Fruit fly (Drosophila melanogaster): ENCODE data around the gene Tmhs.
A peak's percentile ranks its signal among the peaks of the same experiment; 100 is the strongest.

Tmhs gene

DNA sequence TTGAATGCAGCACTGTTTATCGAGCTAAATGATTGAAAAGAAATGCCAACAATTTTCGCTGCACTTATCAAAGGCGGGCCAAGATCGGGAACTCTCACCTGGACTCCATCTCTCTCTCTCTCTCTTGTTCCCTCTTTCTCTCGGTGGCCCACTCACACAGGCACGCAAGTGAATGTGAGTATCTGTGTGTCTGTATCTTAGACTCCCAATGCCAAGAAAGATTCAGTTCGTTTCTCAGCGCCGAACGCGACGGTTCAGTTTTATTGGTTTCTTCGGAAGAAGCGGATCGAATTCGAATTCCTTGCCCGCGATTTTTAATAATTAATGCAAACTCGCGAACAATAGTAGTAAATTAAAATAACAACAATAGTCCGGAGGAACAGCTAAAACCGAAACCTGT is at the start of gene Tmhs:
Gene Tmhs, plus strand, starts transcription at position 222 of the 400 bp plus-strand sequence.
- TF ChIP-seq Ets98B (GFP tag; IDR thresholded peaks at IDR 0.05) (peak; percentile 19; the same call in 1 of the 2 replicates), Snoo (tag; optimal IDR thresholded peaks at IDR 0.05) (no peak), CG12605 (GFP tag; IDR thresholded peaks at IDR 0.05) (no peak)

DNA sequence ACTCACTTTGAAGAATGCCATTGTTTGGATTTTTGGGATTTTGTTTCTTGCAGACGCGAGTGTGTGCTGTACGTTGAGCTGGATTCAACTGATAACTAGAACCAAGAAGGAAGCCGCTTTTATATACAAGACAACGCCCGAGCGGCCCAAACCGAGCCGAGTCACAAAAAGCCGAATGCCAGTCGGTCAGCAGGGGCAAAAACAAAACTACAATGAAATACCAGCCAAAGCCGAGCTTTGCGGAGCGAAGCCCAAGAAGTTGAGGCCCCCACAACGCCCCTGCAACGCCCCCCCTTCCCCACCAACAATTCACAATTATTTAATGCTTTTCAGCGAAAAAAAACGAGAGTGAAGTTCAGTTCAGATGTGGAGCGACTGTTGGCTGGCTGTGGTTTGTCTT is 43.5 kb upstream of the Tmhs start, which contains the start of gene Cpr62Bc:
Gene Cpr62Bc, minus strand, starts transcription at position 101 of the 400 bp plus-strand sequence.
- TF ChIP-seq Snoo (tag; optimal IDR thresholded peaks at IDR 0.05), result no peak
- peak; percentile 12 for TF ChIP-seq gl (tag; optimal IDR thresholded peaks at IDR 0.05)

DNA sequence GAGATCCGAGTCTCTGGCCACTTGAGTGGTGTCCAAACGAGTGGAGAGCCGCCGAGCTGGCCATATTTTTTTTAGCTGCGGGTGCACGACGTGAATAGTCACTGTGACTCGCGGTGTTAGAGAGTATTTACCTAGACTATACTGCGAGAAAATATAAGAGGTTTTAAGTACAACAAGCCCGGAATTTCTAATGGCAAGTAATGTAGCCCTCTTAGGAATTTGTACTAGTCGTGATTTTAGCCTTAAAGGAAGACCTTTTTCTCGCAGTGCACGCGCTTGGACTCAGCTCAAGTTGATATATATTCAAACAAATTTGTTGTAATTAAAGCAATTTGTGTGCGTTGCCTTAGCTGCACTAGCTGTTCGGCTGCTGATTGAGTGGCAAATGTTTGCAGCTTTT is 40.9 kb upstream of the Tmhs start:
- no peak for TF ChIP-seq D1 (tag; optimal IDR thresholded peaks at IDR 0.05)
- TF ChIP-seq CG10348 (GFP tag; IDR thresholded peaks at IDR 0.05), result 0 out of 2 replicates have a peak, but pooled peaks have one; percentile 36
- peak; percentile 32; the same call in 1 of the 2 replicates for TF ChIP-seq CG12605 (GFP tag; IDR thresholded peaks at IDR 0.05)
- TF ChIP-seq CG9948 (tag; optimal IDR thresholded peaks at IDR 0.05), result no peak
- TF ChIP-seq EcR (GFP tag; optimal IDR thresholded peaks at IDR 0.05), result no peak
- peak; percentile 88 for TF ChIP-seq Ets98B (GFP tag; IDR thresholded peaks at IDR 0.05)
- TF ChIP-seq CG32121 (GFP tag; IDR thresholded peaks at IDR 0.05), result peak; percentile 89
- TF ChIP-seq fd96Ca (GFP tag; IDR thresholded peaks at IDR 0.05), result peak; percentile 86
- TF ChIP-seq CG15710 (tag; optimal IDR thresholded peaks at IDR 0.05), result no peak
- TF ChIP-seq Pif1B (GFP tag; optimal IDR thresholded peaks at IDR 0.05), result no peak
- TF ChIP-seq Snoo (tag; optimal IDR thresholded peaks at IDR 0.05), result no peak
- TF ChIP-seq CG8301 (tag; optimal IDR thresholded peaks at IDR 0.05), result peak; percentile 57
- TF ChIP-seq CG8159 (tag; optimal IDR thresholded peaks at IDR 0.05), result no peak
- peak; percentile 86 for TF ChIP-seq CG4496 (GFP tag; IDR thresholded peaks at IDR 0.05)
- no peak for TF ChIP-seq Pif1A (GFP tag; optimal IDR thresholded peaks at IDR 0.05)
- TF ChIP-seq CG13204 (GFP tag; optimal IDR thresholded peaks at IDR 0.05), result no peak
- TF ChIP-seq rn (GFP tag; IDR thresholded peaks at IDR 0.05), result peak; percentile 59; the same call in 1 of the 2 replicates
- no peak for TF ChIP-seq CG17806 (tag; optimal IDR thresholded peaks at IDR 0.05)
- TF ChIP-seq gl (tag; optimal IDR thresholded peaks at IDR 0.05), result no peak
- TF ChIP-seq CG34367 (tag; optimal IDR thresholded peaks at IDR 0.05), result no peak
- TF ChIP-seq CG14655 (GFP tag; optimal IDR thresholded peaks at IDR 0.05), result peak; percentile 47

DNA sequence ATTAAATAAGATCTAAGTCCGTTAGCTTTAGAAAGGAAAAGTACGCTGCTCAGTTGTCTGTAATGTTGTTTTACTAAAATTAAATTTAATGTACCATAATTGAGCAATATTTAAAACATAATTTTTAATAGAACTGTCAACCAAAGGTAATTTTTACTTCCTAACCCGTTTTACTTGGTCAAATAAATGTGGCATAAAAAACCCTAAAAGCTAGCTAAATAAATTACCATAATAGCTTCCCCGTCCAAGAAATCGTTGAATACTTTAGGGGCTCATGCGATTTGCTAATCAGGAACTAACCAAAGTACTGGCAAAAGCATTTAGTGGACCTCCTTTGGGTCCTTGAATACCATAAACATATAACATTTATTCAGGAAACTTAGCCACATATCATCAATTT is 35.0 kb upstream of the Tmhs start:
- no peak for TF ChIP-seq Ets98B (GFP tag; IDR thresholded peaks at IDR 0.05)
- no peak for TF ChIP-seq CG8301 (tag; optimal IDR thresholded peaks at IDR 0.05)
- no peak for TF ChIP-seq CG34367 (tag; optimal IDR thresholded peaks at IDR 0.05)
- no peak for TF ChIP-seq D1 (tag; optimal IDR thresholded peaks at IDR 0.05)
- TF ChIP-seq CG9948 (tag; optimal IDR thresholded peaks at IDR 0.05), result no peak
- no peak for TF ChIP-seq EcR (GFP tag; optimal IDR thresholded peaks at IDR 0.05)
- TF ChIP-seq CG17806 (tag; optimal IDR thresholded peaks at IDR 0.05), result no peak
- no peak for TF ChIP-seq Snoo (tag; optimal IDR thresholded peaks at IDR 0.05)
- no peak for TF ChIP-seq CG13204 (GFP tag; optimal IDR thresholded peaks at IDR 0.05)
- TF ChIP-seq Pif1A (GFP tag; optimal IDR thresholded peaks at IDR 0.05), result no peak
- no peak for TF ChIP-seq CG15710 (tag; optimal IDR thresholded peaks at IDR 0.05)
- TF ChIP-seq CG32121 (GFP tag; IDR thresholded peaks at IDR 0.05), result no peak
- no peak for TF ChIP-seq CG12605 (GFP tag; IDR thresholded peaks at IDR 0.05)
- no peak for TF ChIP-seq Pif1B (GFP tag; optimal IDR thresholded peaks at IDR 0.05)
- TF ChIP-seq CG14655 (GFP tag; optimal IDR thresholded peaks at IDR 0.05), result no peak
- no peak for TF ChIP-seq gl (tag; optimal IDR thresholded peaks at IDR 0.05)
- no peak for TF ChIP-seq CG4496 (GFP tag; IDR thresholded peaks at IDR 0.05)
- no peak for TF ChIP-seq rn (GFP tag; IDR thresholded peaks at IDR 0.05)
- no peak for TF ChIP-seq fd96Ca (GFP tag; IDR thresholded peaks at IDR 0.05)
- no peak for TF ChIP-seq CG8159 (tag; optimal IDR thresholded peaks at IDR 0.05)

DNA sequence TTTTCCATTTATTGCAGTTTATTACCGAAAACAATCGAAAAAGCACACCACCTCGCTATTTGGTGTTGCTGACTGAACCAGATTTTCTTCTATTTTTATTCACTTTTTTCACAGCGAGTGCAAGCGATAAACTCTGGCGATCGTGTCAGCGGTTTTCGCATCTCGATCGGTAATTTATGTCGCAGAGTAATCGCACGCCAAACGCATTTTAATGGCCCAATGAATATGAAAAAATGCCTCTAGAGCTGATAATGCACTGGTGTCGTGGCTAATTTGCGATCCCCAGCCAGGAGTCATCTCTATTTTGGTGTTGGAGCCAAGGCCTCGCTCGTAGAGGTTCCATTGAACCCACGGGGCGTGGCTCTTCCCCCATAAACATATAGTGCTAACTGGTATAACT is 32.2 kb upstream of the Tmhs start:
- TF ChIP-seq Pif1A (GFP tag; optimal IDR thresholded peaks at IDR 0.05), result no peak
- TF ChIP-seq CG17806 (tag; optimal IDR thresholded peaks at IDR 0.05), result no peak
- TF ChIP-seq Pif1B (GFP tag; optimal IDR thresholded peaks at IDR 0.05), result no peak
- TF ChIP-seq CG12605 (GFP tag; IDR thresholded peaks at IDR 0.05), result no peak
- no peak for TF ChIP-seq CG32121 (GFP tag; IDR thresholded peaks at IDR 0.05)
- no peak for TF ChIP-seq CG9948 (tag; optimal IDR thresholded peaks at IDR 0.05)
- no peak for TF ChIP-seq CG34367 (tag; optimal IDR thresholded peaks at IDR 0.05)
- TF ChIP-seq CG15710 (tag; optimal IDR thresholded peaks at IDR 0.05), result no peak
- peak; percentile 25 for TF ChIP-seq EcR (GFP tag; optimal IDR thresholded peaks at IDR 0.05)

DNA sequence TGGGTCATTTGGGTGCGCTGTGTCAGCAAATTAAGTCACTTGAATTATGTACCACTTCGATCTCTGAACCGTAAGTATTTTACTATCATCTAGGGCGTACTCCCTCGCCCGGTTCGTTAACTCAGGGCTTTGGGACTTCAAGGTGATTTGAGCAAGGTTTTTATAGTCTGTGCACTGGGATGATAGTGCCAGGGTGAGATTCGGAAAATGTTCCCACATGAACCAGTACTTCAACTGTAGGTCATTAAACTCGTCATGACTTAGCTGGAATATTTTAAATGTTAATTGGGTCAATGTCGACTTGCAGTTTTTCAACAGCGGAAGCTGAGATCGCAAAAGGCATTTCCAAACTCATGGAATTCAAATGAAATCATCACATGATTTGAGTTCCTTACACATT is 30.0 kb upstream of the Tmhs start, which contains the start of gene CNMa:
Gene CNMa, minus strand, starts transcription at position 101 of the 400 bp plus-strand sequence.
- no peak for TF ChIP-seq Pif1A (GFP tag; optimal IDR thresholded peaks at IDR 0.05)

DNA sequence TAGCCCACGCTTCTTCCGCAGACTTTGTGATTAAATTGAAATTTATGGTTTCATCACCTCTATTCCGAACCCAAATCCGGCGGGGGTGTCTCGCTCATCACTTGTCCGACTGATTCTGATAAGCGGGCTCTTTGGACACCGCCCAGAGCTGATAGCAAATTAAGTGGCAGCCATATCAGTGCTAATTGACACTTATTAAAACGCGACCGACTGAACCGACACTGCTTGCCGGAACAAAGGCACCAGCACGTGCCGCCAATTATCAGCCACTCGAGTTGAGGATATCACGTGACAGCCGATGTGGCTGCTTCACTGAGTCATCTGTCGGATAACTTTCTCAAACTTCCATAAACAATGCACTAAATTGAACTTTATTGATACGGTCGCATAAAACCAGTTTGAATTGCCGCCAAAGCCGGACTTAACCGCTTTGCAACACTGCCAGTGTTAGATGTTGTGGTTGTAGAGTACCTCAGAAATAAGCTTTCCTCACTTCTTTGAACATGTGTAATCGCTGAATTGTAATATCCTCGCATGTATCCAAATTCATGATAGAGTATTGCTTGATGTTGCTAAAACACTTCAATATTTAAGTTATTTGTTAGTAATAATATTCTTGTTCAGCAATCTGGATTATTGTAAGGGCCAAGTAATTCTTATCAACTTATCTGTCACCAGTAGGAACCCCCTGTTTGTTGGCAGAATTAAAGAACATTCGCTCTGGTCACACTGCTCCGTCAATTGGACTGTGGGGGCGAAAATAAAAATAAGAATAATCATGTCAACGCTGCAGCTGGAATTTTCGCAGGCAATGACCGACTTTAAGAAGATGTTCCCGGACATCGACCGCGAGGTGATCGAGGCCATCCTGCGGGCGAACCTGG is 28.7 kb upstream of the Tmhs start, which contains the start of gene CG12024:
Gene CG12024, plus strand, starts transcription at position 699 of the 884 bp plus-strand sequence.
- TF ChIP-seq CG15710 (tag; optimal IDR thresholded peaks at IDR 0.05), result peak; percentile 61
- TF ChIP-seq Pif1A (GFP tag; optimal IDR thresholded peaks at IDR 0.05), result peak; percentile 35
- no peak for TF ChIP-seq EcR (GFP tag; optimal IDR thresholded peaks at IDR 0.05)
- TF ChIP-seq Ets98B (GFP tag; IDR thresholded peaks at IDR 0.05), result peak; percentile 47; the same call in 1 of the 2 replicates
- TF ChIP-seq CG34367 (tag; optimal IDR thresholded peaks at IDR 0.05), result peak; percentile 22
- no peak for TF ChIP-seq CG4496 (GFP tag; IDR thresholded peaks at IDR 0.05)
- peak; percentile 20; the same call in 1 of the 2 replicates for TF ChIP-seq CG32121 (GFP tag; IDR thresholded peaks at IDR 0.05)
- TF ChIP-seq Snoo (tag; optimal IDR thresholded peaks at IDR 0.05), result peak; percentile 50
- peak; percentile 62 for TF ChIP-seq CG8159 (tag; optimal IDR thresholded peaks at IDR 0.05)
- TF ChIP-seq CG10348 (GFP tag; IDR thresholded peaks at IDR 0.05), result no peak
- no peak for TF ChIP-seq CG13204 (GFP tag; optimal IDR thresholded peaks at IDR 0.05)
- peak; percentile 37 for TF ChIP-seq CG9948 (tag; optimal IDR thresholded peaks at IDR 0.05)
- no peak for TF ChIP-seq Pif1B (GFP tag; optimal IDR thresholded peaks at IDR 0.05)
- no peak for TF ChIP-seq CG14655 (GFP tag; optimal IDR thresholded peaks at IDR 0.05)
- no peak for TF ChIP-seq CG12605 (GFP tag; IDR thresholded peaks at IDR 0.05)
- TF ChIP-seq CG17806 (tag; optimal IDR thresholded peaks at IDR 0.05), result peak; percentile 29
- TF ChIP-seq D1 (tag; optimal IDR thresholded peaks at IDR 0.05), result no peak
- TF ChIP-seq CG8301 (tag; optimal IDR thresholded peaks at IDR 0.05), result peak; percentile 36
- no peak for TF ChIP-seq gl (tag; optimal IDR thresholded peaks at IDR 0.05)
